Worm (Caenorhabditis elegans) whole organism, L2 larva: ENCODE measurements around the gene eftu-2.

Experiments
- blmp-1 ChIP-seq: sonication (generic microtip); optimal IDR thresholded peaks from 2 replicates; lab custom pipeline; 2017; ENCODE audit warnings: missing genetic modification characterization, mild to moderate bottlenecking, missing compliant biosample characterization, antibody characterized with exemption, moderate library complexity; ENCODE audit not compliant: insufficient read depth
- egl-27 ChIP-seq: sonication (generic microtip); optimal IDR thresholded peaks from 3 replicates; lab custom pipeline; 2017; ENCODE audit warnings: missing biosample characterization, missing genetic modification reagents, missing genetic modification characterization
- lsy-2 ChIP-seq, 2 experiments: fragments of 150-350 bp in 1 of 2; sonication (generic microtip) in 1 of 2; optimal IDR thresholded peaks; 2 replicates each; lab custom pipeline; 2014 to 2017; ENCODE audit warnings: missing biosample characterization in 2 of 2, missing genetic modification characterization in 2 of 2
- nhr-12 ChIP-seq: fragments of 150-350 bp; optimal IDR thresholded peaks from 2 replicates; lab custom pipeline; 2014; ENCODE audit warnings: missing biosample characterization, missing genetic modification characterization
- ztf-11 ChIP-seq: sonication (generic microtip); optimal IDR thresholded peaks from 2 replicates; lab custom pipeline; 2017; ENCODE audit warnings: missing biosample characterization, missing genetic modification characterization
- ztf-4 ChIP-seq: fragments of 150-350 bp; optimal IDR thresholded peaks from 2 replicates; lab custom pipeline; 2014; ENCODE audit warnings: missing biosample characterization, missing genetic modification characterization

- TF ChIP-seq ztf-11 (tag; lab: Kevin White, UChicago) (no peak), lsy-2 (tag; optimal IDR thresholded peaks at IDR 0.05; lab: Kevin White, UChicago) (no peak), nhr-12 (tag; lab: Kevin White, UChicago) (no peak), blmp-1 (tag; lab: Kevin White, UChicago) (no peak), egl-27 (tag; lab: Kevin White, UChicago) (no peak), ztf-4 (no peak)
Observed at ce11 chrIII:5982753-5983390, 26.5 kb upstream of the eftu-2 start.
